Worm (Caenorhabditis elegans) whole organism, L3 larva: ENCODE measurements around the gene Y55F3AM.5.
A peak's percentile ranks its signal among the peaks of the same experiment; 100 is the strongest.

Experiments used
- R02D3.7 ChIP-seq: fragments of 150-350 bp; optimal IDR thresholded peaks from 2 replicates; lab custom pipeline; 2014; ENCODE audit warnings: missing biosample characterization, missing genetic modification characterization
- ZK546.5 ChIP-seq: sonication (generic microtip); optimal IDR thresholded peaks from 2 replicates; lab custom pipeline; 2017; ENCODE audit warnings: missing biosample characterization, missing genetic modification characterization
- aly-2 ChIP-seq: fragments of 150-350 bp; optimal IDR thresholded peaks from 2 replicates; lab custom pipeline; 2014; ENCODE audit warnings: missing biosample characterization, missing genetic modification characterization
- ama-1 ChIP-seq: fragments of 150-350 bp; optimal IDR thresholded peaks from 2 replicates; lab custom pipeline; 2018
- ceh-16 ChIP-seq: sonication (generic microtip); optimal IDR thresholded peaks from 2 replicates; lab custom pipeline; 2017; ENCODE audit warnings: missing biosample characterization, missing genetic modification characterization
- ceh-28 ChIP-seq: fragments of 150-350 bp; optimal IDR thresholded peaks from 2 replicates; lab custom pipeline; 2014; ENCODE audit warnings: missing biosample characterization, missing genetic modification reagents, missing genetic modification characterization
- ceh-82 ChIP-seq: fragments of 150-350 bp; optimal IDR thresholded peaks from 2 replicates; lab custom pipeline; 2014; ENCODE audit warnings: missing biosample characterization, missing genetic modification characterization
- ceh-9 ChIP-seq: sonication (generic microtip); optimal IDR thresholded peaks from 2 replicates; lab custom pipeline; 2018; ENCODE audit warnings: missing biosample characterization, missing genetic modification characterization
- daf-12 ChIP-seq: fragments of 150-350 bp; optimal IDR thresholded peaks from 2 replicates; lab custom pipeline; 2014; ENCODE audit warnings: missing biosample characterization, missing genetic modification reagents, missing genetic modification characterization
- egl-27 ChIP-seq: sonication (generic microtip); optimal IDR thresholded peaks from 4 replicates; lab custom pipeline; 2017; ENCODE audit warnings: missing biosample characterization, missing genetic modification reagents, missing genetic modification characterization
- egl-5 ChIP-seq: fragments of 150-350 bp; optimal IDR thresholded peaks from 2 replicates; lab custom pipeline; 2017; ENCODE audit warnings: missing biosample characterization, missing genetic modification reagents, missing genetic modification characterization, inconsistent platforms
- elt-1 ChIP-seq: fragments of 150-350 bp; optimal IDR thresholded peaks from 2 replicates; lab custom pipeline; 2014; ENCODE audit warnings: missing biosample characterization, missing genetic modification characterization
- elt-2 ChIP-seq: sonication (generic microtip); optimal IDR thresholded peaks from 2 replicates; lab custom pipeline; 2016; ENCODE audit warnings: missing genetic modification reagents, mild to moderate bottlenecking, missing genetic modification characterization, missing compliant biosample characterization
- elt-3 ChIP-seq, 3 experiments: fragments of 150-350 bp in 1 of 3; sonication (generic microtip) in 2 of 3; optimal IDR thresholded peaks; 2 replicates in 2 of 3; 4 replicates in 1 of 3; lab custom pipeline; 2014 to 2017; ENCODE audit warnings: missing biosample characterization in 3 of 3, missing genetic modification characterization in 3 of 3
- eor-1 ChIP-seq, 2 experiments: fragments of 150-350 bp; optimal IDR thresholded peaks; 2 replicates each; lab custom pipeline; 2014 to 2018; ENCODE audit warnings: missing biosample characterization in 2 of 2, missing genetic modification characterization in 2 of 2
- fkh-10 ChIP-seq: sonication (generic microtip); optimal IDR thresholded peaks from 2 replicates; lab custom pipeline; 2017; ENCODE audit warnings: missing biosample characterization, missing genetic modification reagents, missing genetic modification characterization
- fkh-2 ChIP-seq: fragments of 150-350 bp; optimal IDR thresholded peaks from 2 replicates; lab custom pipeline; 2014; ENCODE audit warnings: missing biosample characterization, missing genetic modification reagents, missing genetic modification characterization
- fos-1 ChIP-seq: fragments of 150-350 bp; optimal IDR thresholded peaks from 2 replicates; lab custom pipeline; 2014; ENCODE audit warnings: missing biosample characterization, missing genetic modification characterization
- hmg-11 ChIP-seq: sonication (generic microtip); optimal IDR thresholded peaks from 2 replicates; lab custom pipeline; 2016; ENCODE audit warnings: missing genetic modification characterization, missing compliant biosample characterization
- jun-1 ChIP-seq: fragments of 150-350 bp; optimal IDR thresholded peaks from 2 replicates; lab custom pipeline; 2014; ENCODE audit warnings: missing biosample characterization, missing genetic modification reagents, missing genetic modification characterization
- lin-15B ChIP-seq: fragments of 150-350 bp; optimal IDR thresholded peaks from 2 replicates; lab custom pipeline; 2014; ENCODE audit warnings: missing biosample characterization, missing genetic modification characterization
- lin-39 ChIP-seq: fragments of 150-350 bp; optimal IDR thresholded peaks from 2 replicates; lab custom pipeline; 2018; ENCODE audit warnings: missing biosample characterization, missing genetic modification reagents, missing genetic modification characterization
- lsy-12 ChIP-seq: sonication (generic microtip); optimal IDR thresholded peaks from 2 replicates; lab custom pipeline; 2016; ENCODE audit warnings: mild to moderate bottlenecking, missing genetic modification characterization, missing compliant biosample characterization
- mdl-1 ChIP-seq: fragments of 150-350 bp; optimal IDR thresholded peaks from 2 replicates; lab custom pipeline; 2014; ENCODE audit warnings: missing biosample characterization, missing genetic modification characterization
- mml-1 ChIP-seq: fragments of 150-350 bp; sonication (generic microtip); optimal IDR thresholded peaks from 3 replicates; lab custom pipeline; 2014; ENCODE audit warnings: missing biosample characterization, missing genetic modification characterization
- nfya-1 ChIP-seq: sonication (generic microtip); optimal IDR thresholded peaks from 2 replicates; lab custom pipeline; 2017; ENCODE audit warnings: missing genetic modification characterization, mild to moderate bottlenecking, missing compliant biosample characterization, antibody characterized with exemption, moderate library complexity; ENCODE audit not compliant: insufficient read depth
- nhr-11 ChIP-seq: fragments of 150-350 bp; optimal IDR thresholded peaks from 2 replicates; lab custom pipeline; 2014; ENCODE audit warnings: missing biosample characterization, missing genetic modification characterization
- nhr-12 ChIP-seq: fragments of 150-350 bp; optimal IDR thresholded peaks from 2 replicates; lab custom pipeline; 2014; ENCODE audit warnings: missing biosample characterization, missing genetic modification characterization
- nhr-23 ChIP-seq: fragments of 150-350 bp; optimal IDR thresholded peaks from 2 replicates; lab custom pipeline; 2014; ENCODE audit warnings: missing biosample characterization, missing genetic modification reagents, missing genetic modification characterization
- nhr-237 ChIP-seq: fragments of 150-350 bp; optimal IDR thresholded peaks from 2 replicates; lab custom pipeline; 2014; ENCODE audit warnings: missing biosample characterization, missing genetic modification characterization
- nhr-25 ChIP-seq: sonication (generic microtip); optimal IDR thresholded peaks from 2 replicates; lab custom pipeline; 2017; ENCODE audit warnings: missing biosample characterization, missing genetic modification characterization
- nhr-28 ChIP-seq: fragments of 150-350 bp; optimal IDR thresholded peaks from 2 replicates; lab custom pipeline; 2014; ENCODE audit warnings: missing biosample characterization, missing genetic modification characterization
- nhr-43 ChIP-seq: sonication (generic microtip); optimal IDR thresholded peaks from 2 replicates; lab custom pipeline; 2016; ENCODE audit warnings: mild to moderate bottlenecking, missing genetic modification characterization, missing compliant biosample characterization; ENCODE audit not compliant: poor library complexity, severe bottlenecking
- nhr-67 ChIP-seq: fragments of 150-350 bp; optimal IDR thresholded peaks from 2 replicates; lab custom pipeline; 2014; ENCODE audit warnings: missing biosample characterization, missing genetic modification characterization
- nhr-76 ChIP-seq: fragments of 150-350 bp; sonication (generic microtip); optimal IDR thresholded peaks from 5 replicates; lab custom pipeline; 2014; ENCODE audit warnings: missing biosample characterization, missing genetic modification characterization
- nhr-77 ChIP-seq: fragments of 150-350 bp; optimal IDR thresholded peaks from 2 replicates; lab custom pipeline; 2014; ENCODE audit warnings: missing biosample characterization, missing genetic modification characterization
- pha-4 ChIP-seq: fragments of 150-350 bp; optimal IDR thresholded peaks from 2 replicates; lab custom pipeline; 2014; ENCODE audit warnings: missing biosample characterization, missing genetic modification reagents, missing genetic modification characterization
- pqm-1 ChIP-seq: fragments of 150-350 bp; optimal IDR thresholded peaks from 2 replicates; lab custom pipeline; 2017; ENCODE audit warnings: missing biosample characterization, missing genetic modification characterization, inconsistent platforms
- sea-2 ChIP-seq: fragments of 150-350 bp; sonication (generic microtip); optimal IDR thresholded peaks from 4 replicates; lab custom pipeline; 2014; ENCODE audit warnings: missing biosample characterization, missing genetic modification reagents, missing genetic modification characterization
- skn-1 ChIP-seq: fragments of 150-350 bp; optimal IDR thresholded peaks from 2 replicates; lab custom pipeline; 2014; ENCODE audit warnings: missing biosample characterization, missing genetic modification characterization
- snpc-4 ChIP-seq: fragments of 150-350 bp; optimal IDR thresholded peaks from 2 replicates; lab custom pipeline; 2014; ENCODE audit warnings: missing biosample characterization, missing genetic modification characterization
- tbx-2 ChIP-seq: sonication (generic microtip); optimal IDR thresholded peaks from 2 replicates; lab custom pipeline; 2016; ENCODE audit warnings: mild to moderate bottlenecking, missing genetic modification characterization, missing compliant biosample characterization
- unc-39 ChIP-seq: sonication (generic microtip); optimal IDR thresholded peaks from 4 replicates; lab custom pipeline; 2017; ENCODE audit warnings: missing biosample characterization, missing genetic modification characterization
- unc-62 ChIP-seq: fragments of 150-350 bp; sonication (generic microtip); optimal IDR thresholded peaks from 4 replicates; lab custom pipeline; 2014; ENCODE audit warnings: missing biosample characterization, missing genetic modification reagents, missing genetic modification characterization
- zag-1 ChIP-seq: fragments of 150-350 bp; optimal IDR thresholded peaks from 2 replicates; lab custom pipeline; 2014; ENCODE audit warnings: missing biosample characterization, missing genetic modification characterization
- ztf-11 ChIP-seq: fragments of 150-350 bp; optimal IDR thresholded peaks from 2 replicates; lab custom pipeline; 2014; ENCODE audit warnings: missing biosample characterization, missing genetic modification characterization
- ztf-4 ChIP-seq: fragments of 150-350 bp; optimal IDR thresholded peaks from 2 replicates; lab custom pipeline; 2014; ENCODE audit warnings: missing biosample characterization, missing genetic modification characterization

The Y55F3AM.5 gene

ce11 chrIV:1029939-1030338 is 30.9 kb downstream of the Y55F3AM.5 start, which contains the start of gene abhd-14:
Gene abhd-14 (minus strand): TSS chrIV:1030039.
- TF ChIP-seq ZK546.5, result no peak
- TF ChIP-seq eor-1 (tag; optimal IDR thresholded peaks at IDR 0.05; lab: Kevin White, UChicago), result no peak
- TF ChIP-seq nhr-11 (tag; lab: Kevin White, UChicago), result no peak
- TF ChIP-seq unc-62 (GFP tag; lab: Kevin White, UChicago), result no peak
- no peak for TF ChIP-seq elt-2 (tag; lab: Kevin White, UChicago)
- no peak for TF ChIP-seq skn-1 (tag; lab: Kevin White, UChicago)
- TF ChIP-seq elt-1 (tag; lab: Kevin White, UChicago), result no peak
- no peak for TF ChIP-seq ceh-9 (tag; lab: Kevin White, UChicago)
- no peak for TF ChIP-seq nhr-237 (tag; lab: Kevin White, UChicago)
- TF ChIP-seq elt-3 (tag; optimal IDR thresholded peaks at IDR 0.05; lab: Kevin White, UChicago), result no peak
- no peak for TF ChIP-seq egl-27 (tag; lab: Kevin White, UChicago)

DNA sequence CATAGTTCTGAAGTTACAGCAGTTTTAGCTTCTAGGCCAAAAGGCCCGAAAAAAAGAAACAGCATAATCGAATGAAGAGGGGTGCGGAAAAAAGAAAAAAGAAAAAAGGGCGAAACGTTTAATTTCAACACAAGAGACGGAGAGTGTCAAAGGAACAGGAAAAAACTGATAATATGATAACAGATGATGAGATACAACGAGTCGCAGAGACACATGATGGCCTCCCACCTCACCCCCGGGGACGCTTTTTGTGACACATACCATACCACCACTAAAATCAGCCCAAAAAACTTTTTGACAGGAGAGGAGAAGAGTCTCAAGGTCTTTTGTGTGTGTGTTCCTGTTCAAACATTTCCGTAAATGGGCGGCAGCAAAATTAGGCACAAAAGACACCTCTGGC is 36.1 kb downstream of the Y55F3AM.5 start:
- TF ChIP-seq zag-1 (tag; lab: Kevin White, UChicago) (no peak), sea-2 (GFP tag; lab: Kevin White, UChicago) (no peak), daf-12 (tag; lab: Kevin White, UChicago) (no peak), R02D3.7 (tag; lab: Kevin White, UChicago) (no peak), nhr-23 (tag; lab: Kevin White, UChicago) (no peak), nhr-67 (no peak), hmg-11 (peak; percentile 38), mdl-1 (tag; lab: Kevin White, UChicago) (no peak), elt-2 (tag; lab: Kevin White, UChicago) (peak; percentile 84), mml-1 (no peak), pqm-1 (peak; percentile 67), ZK546.5 (no peak), lin-39 (tag; lab: Kevin White, UChicago) (no peak), egl-27 (tag; lab: Kevin White, UChicago) (no peak), fkh-2 (tag; lab: Kevin White, UChicago) (no peak), unc-62 (GFP tag; lab: Kevin White, UChicago) (no peak), ztf-4 (tag; lab: Kevin White, UChicago) (no peak), lsy-12 (tag; lab: Kevin White, UChicago) (no peak), ceh-9 (tag; lab: Kevin White, UChicago) (no peak), nhr-25 (tag; lab: Kevin White, UChicago) (peak; percentile 12), lin-15B (tag; lab: Kevin White, UChicago) (no peak), nhr-28 (tag; lab: Kevin White, UChicago) (no peak), nhr-76 (tag; lab: Kevin White, UChicago) (no peak), ceh-16 (no peak), ztf-11 (tag; lab: Kevin White, UChicago) (no peak), ceh-28 (tag; lab: Kevin White, UChicago) (no peak), unc-39 (tag; lab: Kevin White, UChicago) (no peak), elt-1 (tag; lab: Kevin White, UChicago) (no peak), jun-1 (tag; lab: Kevin White, UChicago) (peak; percentile 36), fos-1 (tag; lab: Kevin White, UChicago) (no peak), nhr-237 (tag; lab: Kevin White, UChicago) (no peak), pha-4 (no peak), ceh-82 (tag; lab: Kevin White, UChicago) (no peak), skn-1 (tag; lab: Kevin White, UChicago) (peak; percentile 24), snpc-4 (tag; lab: Kevin White, UChicago) (peak; percentile 15), elt-3 (tag; optimal IDR thresholded peaks at IDR 0.05; lab: Kevin White, UChicago) (no peak), fkh-10 (GFP tag; lab: Kevin White, UChicago) (no peak), tbx-2 (tag; lab: Kevin White, UChicago) (no peak), eor-1 (tag; optimal IDR thresholded peaks at IDR 0.05; lab: Kevin White, UChicago) (no peak), aly-2 (tag; lab: Kevin White, UChicago) (no peak), egl-5 (tag; lab: Kevin White, UChicago) (no peak), nfya-1 (tag; lab: Kevin White, UChicago) (peak; percentile 18), nhr-11 (tag; lab: Kevin White, UChicago) (no peak), nhr-77 (tag; lab: Kevin White, UChicago) (no peak), nhr-12 (tag; lab: Kevin White, UChicago) (no peak), ama-1 (lab: Kevin White, UChicago) (no peak), nhr-43 (tag; lab: Kevin White, UChicago) (no peak)
- TF ChIP-seq, all 47 proteins: peak for 8
